Worm (Caenorhabditis elegans): ENCODE measurements around the gene nhr-134.

The nhr-134 gene

ce11 chrV:2211936-2212335 lies 19.1 kb upstream of the nhr-134 start, which contains the start of gene nhr-133:
nhr-133 (minus strand) TSS chrV:2212118.
- TF ChIP-seq lin-35 (GFP tag; optimal IDR thresholded peaks at IDR 0.05) (peak in 1 of 2 experiments; percentile 45), hpl-2 (GFP tag; optimal IDR thresholded peaks at IDR 0.05) (no peak), egl-27 (tag; optimal IDR thresholded peaks at IDR 0.05) (no peak), efl-1 (optimal IDR thresholded peaks at IDR 0.05) (peak in 1 of 2 experiments; percentile 17), efl-1 (GFP tag; optimal IDR thresholded peaks at IDR 0.05 in 1 of 2) (no peak), mdl-1 (tag; optimal IDR thresholded peaks at IDR 0.05) (peak in 1 of 2 experiments; percentile 62), blmp-1 (tag; optimal IDR thresholded peaks at IDR 0.05) (peak; percentile 22), pax-3 (tag; optimal IDR thresholded peaks at IDR 0.05) (no peak), nhr-76 (tag; optimal IDR thresholded peaks at IDR 0.05) (no peak), nhr-90 (tag; optimal IDR thresholded peaks at IDR 0.05; ENCODE audit: poor library complexity) (no peak), grh-1 (GFP tag; IDR thresholded peaks at IDR 0.05) (no peak), snu-23 (GFP tag; optimal IDR thresholded peaks at IDR 0.05) (peak; percentile 39), elt-2 (tag; optimal IDR thresholded peaks at IDR 0.05) (peak; percentile 9), irx-1 (tag; optimal IDR thresholded peaks at IDR 0.05) (no peak), dpl-1 (GFP tag; optimal IDR thresholded peaks at IDR 0.05) (peak in 2 of 3 experiments; percentile 2 to 8), nhr-20 (tag; optimal IDR thresholded peaks at IDR 0.05) (peak; percentile 73)

DNA sequence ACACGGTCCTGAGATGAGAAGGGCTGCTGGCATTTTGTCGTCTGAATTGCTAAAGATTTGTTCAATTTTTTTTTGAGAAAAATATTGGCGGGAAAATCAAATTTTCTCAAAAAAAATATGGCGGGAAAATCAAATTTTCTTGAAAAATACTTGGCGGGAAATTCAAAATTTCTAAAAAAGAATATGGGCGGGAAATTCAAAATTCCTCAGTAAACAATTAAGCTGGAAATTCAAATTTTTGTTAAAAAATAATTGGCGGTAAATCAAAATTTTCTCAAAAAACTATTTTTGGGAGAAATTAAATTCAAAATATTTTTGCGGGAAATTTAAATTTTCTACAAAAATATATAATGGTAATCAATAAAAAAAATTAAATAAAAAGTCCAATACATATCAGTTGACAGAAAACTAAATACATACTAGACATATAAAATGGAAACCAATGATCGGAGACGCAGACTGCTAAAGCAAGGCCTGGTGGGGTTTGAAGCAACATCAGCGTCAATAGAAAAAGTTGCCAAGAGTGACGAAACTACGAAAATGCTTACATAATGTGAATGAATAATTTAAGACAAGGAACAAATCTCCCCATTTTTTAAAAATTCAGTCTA lies 16.5 kb upstream of the nhr-134 start, which contains the start of gene nhr-184:
Gene nhr-184 (minus strand): TSS at position 51 of the 611 bp plus-strand sequence.
- TF ChIP-seq jun-1 (tag; optimal IDR thresholded peaks at IDR 0.05) (no peak), mep-1 (tag; optimal IDR thresholded peaks at IDR 0.05) (peak; percentile 0), lin-35 (GFP tag; optimal IDR thresholded peaks at IDR 0.05) (peak in 1 of 2 experiments; percentile 16), lin-15B (tag; optimal IDR thresholded peaks at IDR 0.05) (no peak), efl-1 (optimal IDR thresholded peaks at IDR 0.05) (no peak), efl-1 (GFP tag; optimal IDR thresholded peaks at IDR 0.05 in 1 of 2) (peak in 1 of 2 experiments; percentile 54), skn-1 (tag; optimal IDR thresholded peaks at IDR 0.05) (peak; percentile 34), nhr-20 (tag; optimal IDR thresholded peaks at IDR 0.05) (peak; percentile 36), snu-23 (GFP tag; optimal IDR thresholded peaks at IDR 0.05) (peak; percentile 2), C34B4.2 (tag; optimal IDR thresholded peaks at IDR 0.05) (no peak), nhr-71 (tag; optimal IDR thresholded peaks at IDR 0.05) (peak; percentile 11), fkh-10 (GFP tag; optimal IDR thresholded peaks at IDR 0.05) (no peak), nhr-11 (tag; optimal IDR thresholded peaks at IDR 0.05) (no peak), nhr-76 (tag; optimal IDR thresholded peaks at IDR 0.05) (no peak), blmp-1 (tag; optimal IDR thresholded peaks at IDR 0.05) (peak; percentile 2), alr-1 (tag; optimal IDR thresholded peaks at IDR 0.05; ENCODE audit: borderline replicate concordance) (no peak), ets-5 (GFP tag; IDR thresholded peaks at IDR 0.05) (no peak), fkh-8 (tag; optimal IDR thresholded peaks at IDR 0.05) (no peak), dsc-1 (tag; optimal IDR thresholded peaks at IDR 0.05) (no peak), unc-86 (tag; optimal IDR thresholded peaks at IDR 0.05) (peak; percentile 10), lsy-2 (tag; optimal IDR thresholded peaks at IDR 0.05) (peak in 1 of 2 experiments; percentile 14), xbp-1 (tag; optimal IDR thresholded peaks at IDR 0.05) (no peak)

ce11 chrV:2215352-2215751 lies 15.7 kb upstream of the nhr-134 start, which contains the start of gene nstp-8:
nstp-8 (plus strand) TSS chrV:2215652.
- no peak for TF ChIP-seq efl-3 (GFP tag; optimal IDR thresholded peaks at IDR 0.05)
- TF ChIP-seq blmp-1 (tag; optimal IDR thresholded peaks at IDR 0.05): peak; percentile 30

DNA sequence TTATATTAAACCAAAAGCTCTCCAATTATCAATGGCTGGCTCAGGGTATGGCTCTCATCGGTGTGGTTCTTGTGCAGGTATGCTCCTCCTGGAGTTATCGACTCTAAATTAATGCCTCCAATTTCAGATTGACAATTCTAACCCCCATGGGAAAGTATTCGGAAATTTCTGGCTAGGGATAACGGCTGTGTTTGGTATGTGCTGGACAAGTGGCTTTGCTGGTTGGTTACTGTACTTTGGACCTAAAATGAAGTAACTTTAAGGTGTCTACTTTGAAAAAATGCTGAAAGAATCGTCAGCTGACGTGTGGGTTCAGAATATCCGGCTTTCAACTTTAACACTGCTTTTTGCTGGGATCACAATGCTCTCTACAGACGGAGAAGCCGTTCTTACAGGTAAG lies 14.1 kb upstream of the nhr-134 start:
- no peak for TF ChIP-seq isw-1 (GFP tag; IDR thresholded peaks at IDR 0.05)
- no peak for TF ChIP-seq mdl-1 (tag; optimal IDR thresholded peaks at IDR 0.05)
- TF ChIP-seq mab-9 (GFP tag; IDR thresholded peaks at IDR 0.05): no peak
- no peak for TF ChIP-seq mep-1 (tag; optimal IDR thresholded peaks at IDR 0.05)
- TF ChIP-seq vab-15 (tag; optimal IDR thresholded peaks at IDR 0.05): no peak
- TF ChIP-seq zip-4 (GFP tag; optimal IDR thresholded peaks at IDR 0.05): no peak
- TF ChIP-seq aha-1 (tag; optimal IDR thresholded peaks at IDR 0.05): no peak
- no peak for TF ChIP-seq nhr-77 (tag; optimal IDR thresholded peaks at IDR 0.05)
